Worm (Caenorhabditis elegans) whole organism, L2 larva: ENCODE data around the gene F10E9.1.
A peak's percentile ranks its signal among the peaks of the same experiment; 100 is the strongest.

Source experiments
- R02D3.7 ChIP-seq: fragments of 150-350 bp; optimal IDR thresholded peaks from 2 replicates; lab custom pipeline; 2014; ENCODE audit warnings: missing biosample characterization, missing genetic modification characterization
- Y55F3AM.14 ChIP-seq: fragments of 200-800 bp; sonication (Bioruptor generic); optimal IDR thresholded peaks from 2 replicates; lab custom pipeline; 2018; ENCODE audit warnings: mild to moderate bottlenecking, missing genetic modification characterization, missing compliant biosample characterization
- alr-1 ChIP-seq: fragments of 150-350 bp; optimal IDR thresholded peaks from 2 replicates; lab custom pipeline; 2014; ENCODE audit warnings: missing biosample characterization, missing genetic modification characterization
- aly-2 ChIP-seq: fragments of 150-350 bp; optimal IDR thresholded peaks from 2 replicates; lab custom pipeline; 2014; ENCODE audit warnings: missing biosample characterization, missing genetic modification characterization
- ama-1 ChIP-seq: fragments of 150-350 bp; optimal IDR thresholded peaks from 2 replicates; lab custom pipeline; 2018; ENCODE audit warnings: inconsistent platforms
- blmp-1 ChIP-seq: sonication (generic microtip); optimal IDR thresholded peaks from 2 replicates; lab custom pipeline; 2017; ENCODE audit warnings: missing genetic modification characterization, mild to moderate bottlenecking, missing compliant biosample characterization, antibody characterized with exemption, moderate library complexity; ENCODE audit not compliant: insufficient read depth
- ceh-16 ChIP-seq: fragments of 150-350 bp; optimal IDR thresholded peaks from 2 replicates; lab custom pipeline; 2014; ENCODE audit warnings: missing biosample characterization, missing genetic modification characterization
- ceh-82 ChIP-seq: fragments of 150-350 bp; optimal IDR thresholded peaks from 2 replicates; lab custom pipeline; 2014; ENCODE audit warnings: missing biosample characterization, missing genetic modification characterization
- crh-2 ChIP-seq: sonication (generic microtip); optimal IDR thresholded peaks from 2 replicates; lab custom pipeline; 2017; ENCODE audit warnings: missing biosample characterization, missing genetic modification characterization
- dmd-4 ChIP-seq: sonication (generic microtip); optimal IDR thresholded peaks from 2 replicates; lab custom pipeline; 2017; ENCODE audit warnings: missing biosample characterization, missing genetic modification characterization
- egl-27 ChIP-seq: sonication (generic microtip); optimal IDR thresholded peaks from 3 replicates; lab custom pipeline; 2017; ENCODE audit warnings: missing biosample characterization, missing genetic modification reagents, missing genetic modification characterization
- elt-1 ChIP-seq: fragments of 150-350 bp; optimal IDR thresholded peaks from 2 replicates; lab custom pipeline; 2014; ENCODE audit warnings: missing biosample characterization, missing genetic modification characterization
- elt-3 ChIP-seq: sonication (generic microtip); optimal IDR thresholded peaks from 2 replicates; lab custom pipeline; 2017; ENCODE audit warnings: missing biosample characterization, missing genetic modification characterization
- fos-1 ChIP-seq: fragments of 150-350 bp; optimal IDR thresholded peaks from 2 replicates; lab custom pipeline; 2014; ENCODE audit warnings: missing biosample characterization, missing genetic modification characterization
- gmeb-1 ChIP-seq: fragments of 150-350 bp; optimal IDR thresholded peaks from 2 replicates; lab custom pipeline; 2014; ENCODE audit warnings: missing biosample characterization, missing genetic modification characterization
- lin-11 ChIP-seq: fragments of 150-350 bp; sonication (generic microtip); optimal IDR thresholded peaks from 2 replicates; lab custom pipeline; 2014; ENCODE audit warnings: missing biosample characterization, missing genetic modification characterization, inconsistent platforms, mixed read lengths
- lin-13 ChIP-seq: fragments of 150-350 bp; optimal IDR thresholded peaks from 2 replicates; lab custom pipeline; 2014; ENCODE audit warnings: missing biosample characterization, missing genetic modification reagents, missing genetic modification characterization
- lsy-2 ChIP-seq, 2 experiments: fragments of 150-350 bp in 1 of 2; sonication (generic microtip) in 1 of 2; optimal IDR thresholded peaks; 2 replicates each; lab custom pipeline; 2014 to 2017; ENCODE audit warnings: missing biosample characterization in 2 of 2, missing genetic modification characterization in 2 of 2
- mbf-1 ChIP-seq: sonication (generic microtip); optimal IDR thresholded peaks from 2 replicates; lab custom pipeline; 2017; ENCODE audit warnings: missing biosample characterization, missing genetic modification characterization
- mdl-1 ChIP-seq, 2 experiments: fragments of 150-350 bp in 1 of 2; sonication (generic microtip) in 1 of 2; optimal IDR thresholded peaks; 2 replicates each; lab custom pipeline; 2017; ENCODE audit warnings: missing biosample characterization in 2 of 2, missing genetic modification characterization in 2 of 2
- nhr-11 ChIP-seq: fragments of 150-350 bp; optimal IDR thresholded peaks from 2 replicates; lab custom pipeline; 2014; ENCODE audit warnings: missing biosample characterization, missing genetic modification characterization
- nhr-12 ChIP-seq: fragments of 150-350 bp; optimal IDR thresholded peaks from 2 replicates; lab custom pipeline; 2014; ENCODE audit warnings: missing biosample characterization, missing genetic modification characterization
- nhr-21 ChIP-seq: fragments of 150-350 bp; optimal IDR thresholded peaks from 2 replicates; lab custom pipeline; 2014; ENCODE audit warnings: missing biosample characterization, missing genetic modification characterization
- nhr-23 ChIP-seq: fragments of 150-350 bp; optimal IDR thresholded peaks from 2 replicates; lab custom pipeline; 2014; ENCODE audit warnings: missing biosample characterization, missing genetic modification reagents, missing genetic modification characterization
- nhr-237 ChIP-seq: fragments of 150-350 bp; optimal IDR thresholded peaks from 2 replicates; lab custom pipeline; 2014; ENCODE audit warnings: missing biosample characterization, missing genetic modification characterization
- nhr-25 ChIP-seq: fragments of 150-350 bp; sonication (generic microtip); optimal IDR thresholded peaks from 3 replicates; lab custom pipeline; 2014; ENCODE audit warnings: missing biosample characterization, missing genetic modification characterization
- nhr-77 ChIP-seq: fragments of 150-350 bp; optimal IDR thresholded peaks from 2 replicates; lab custom pipeline; 2014; ENCODE audit warnings: missing biosample characterization, missing genetic modification characterization
- peb-1 ChIP-seq: fragments of 150-350 bp; optimal IDR thresholded peaks from 2 replicates; lab custom pipeline; 2014; ENCODE audit warnings: missing biosample characterization, missing genetic modification characterization
- sem-4 ChIP-seq: fragments of 150-350 bp; optimal IDR thresholded peaks from 2 replicates; lab custom pipeline; 2014; ENCODE audit warnings: missing biosample characterization, missing genetic modification reagents, missing genetic modification characterization
- skn-1 ChIP-seq: sonication (generic microtip); optimal IDR thresholded peaks from 2 replicates; lab custom pipeline; 2017; ENCODE audit warnings: missing biosample characterization, missing genetic modification characterization
- sma-9 ChIP-seq, 2 experiments: fragments of 150-350 bp in 1 of 2; sonication (generic microtip) in 1 of 2; optimal IDR thresholded peaks; 2 replicates each; lab custom pipeline; 2014 to 2016; ENCODE audit warnings: missing genetic modification characterization in 2 of 2, mild to moderate bottlenecking in 1 of 2, missing biosample characterization in 1 of 2, missing compliant biosample characterization in 1 of 2, missing genetic modification reagents in 1 of 2, moderate library complexity in 1 of 2
- unc-55 ChIP-seq: fragments of 150-350 bp; sonication (generic microtip); optimal IDR thresholded peaks from 3 replicates; lab custom pipeline; 2014; ENCODE audit warnings: missing biosample characterization, missing genetic modification reagents, missing genetic modification characterization
- unc-62 ChIP-seq: fragments of 150-350 bp; optimal IDR thresholded peaks from 2 replicates; lab custom pipeline; 2014; ENCODE audit warnings: missing biosample characterization, missing genetic modification reagents, missing genetic modification characterization
- ztf-1 ChIP-seq: fragments of 200-800 bp; sonication (Bioruptor generic); conservative IDR thresholded peaks from 2 replicates; pipeline ENCODE4 v1.3.6; 2022; ENCODE audit warnings: missing genetic modification characterization, missing compliant biosample characterization
- ztf-11 ChIP-seq: sonication (generic microtip); optimal IDR thresholded peaks from 2 replicates; lab custom pipeline; 2017; ENCODE audit warnings: missing biosample characterization, missing genetic modification characterization
- ztf-4 ChIP-seq: fragments of 150-350 bp; optimal IDR thresholded peaks from 2 replicates; lab custom pipeline; 2014; ENCODE audit warnings: missing biosample characterization, missing genetic modification characterization

The F10E9.1 gene

ce11 chrIII:8299734-8300133 is 23.2 kb upstream of the F10E9.1 start:
- TF ChIP-seq sma-9 (GFP tag; optimal IDR thresholded peaks at IDR 0.05; lab: Kevin White, UChicago) (no peak), sma-9 (tag; optimal IDR thresholded peaks at IDR 0.05; lab: Kevin White, UChicago) (no peak), ceh-16 (tag; lab: Kevin White, UChicago) (no peak), nhr-77 (tag; lab: Kevin White, UChicago) (no peak), fos-1 (tag; lab: Kevin White, UChicago) (peak; percentile 59)

DNA sequence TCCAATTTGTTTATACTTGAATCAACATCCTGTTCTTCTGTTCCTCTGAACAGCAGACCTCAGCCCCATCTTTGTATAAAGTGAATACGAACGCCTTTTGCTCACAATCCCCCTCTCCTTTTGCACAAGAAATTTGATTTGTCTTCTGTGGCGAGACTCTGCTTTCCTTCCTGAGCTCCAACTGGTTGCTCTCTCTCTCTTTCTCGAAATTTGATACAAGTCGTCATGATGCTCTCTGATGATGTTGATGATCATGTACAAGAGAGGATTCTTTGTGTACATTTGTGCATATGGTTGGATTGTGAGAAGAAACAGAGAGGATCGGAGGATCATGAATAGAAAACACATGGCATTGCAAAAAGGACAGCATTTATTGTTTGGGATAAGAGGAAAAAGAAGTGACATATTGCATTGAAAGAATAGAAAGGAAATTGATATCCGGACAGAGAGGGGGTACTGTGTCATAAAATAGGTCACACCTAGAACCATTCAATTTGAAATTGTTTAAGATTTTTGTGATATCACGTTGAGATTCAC is 22.0 kb upstream of the F10E9.1 start:
- TF ChIP-seq nhr-25 (tag; lab: Kevin White, UChicago) (no peak), ceh-82 (tag; lab: Kevin White, UChicago) (no peak), ztf-4 (tag; lab: Kevin White, UChicago) (no peak), elt-3 (tag; lab: Kevin White, UChicago) (no peak), lsy-2 (tag; optimal IDR thresholded peaks at IDR 0.05; lab: Kevin White, UChicago) (no peak), ama-1 (lab: Kevin White, UChicago) (no peak), egl-27 (tag; lab: Kevin White, UChicago) (no peak), mbf-1 (tag; lab: Kevin White, UChicago) (no peak), dmd-4 (tag; lab: Kevin White, UChicago) (no peak), peb-1 (tag; lab: Kevin White, UChicago) (no peak), nhr-77 (tag; lab: Kevin White, UChicago) (no peak), fos-1 (tag; lab: Kevin White, UChicago) (no peak), nhr-11 (tag; lab: Kevin White, UChicago) (no peak), sem-4 (tag; lab: Kevin White, UChicago) (no peak), nhr-12 (tag; lab: Kevin White, UChicago) (no peak), nhr-21 (tag; lab: Kevin White, UChicago) (no peak), gmeb-1 (no peak), alr-1 (no peak), unc-62 (no peak), ceh-16 (tag; lab: Kevin White, UChicago) (no peak)

DNA sequence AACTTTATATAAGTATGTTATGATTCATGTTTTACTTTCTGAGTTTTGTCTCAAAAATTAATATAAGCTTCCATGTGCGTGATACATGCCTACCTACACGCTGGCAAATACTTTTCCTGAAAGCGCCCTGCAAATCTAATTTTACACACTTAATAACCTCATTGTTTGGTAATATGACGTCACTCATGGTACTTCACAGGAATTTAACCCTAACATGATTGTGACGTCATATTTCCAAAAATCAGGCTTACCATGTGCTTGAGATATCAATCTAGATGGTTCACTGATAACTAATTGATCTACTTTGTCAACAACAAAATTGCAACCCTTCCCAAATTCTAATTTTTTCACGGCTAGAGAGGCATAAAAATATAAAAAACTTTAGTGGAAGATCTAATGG is 19.5 kb upstream of the F10E9.1 start:
- TF ChIP-seq ceh-82 (tag; lab: Kevin White, UChicago) (no peak), dmd-4 (tag; lab: Kevin White, UChicago) (no peak)

DNA sequence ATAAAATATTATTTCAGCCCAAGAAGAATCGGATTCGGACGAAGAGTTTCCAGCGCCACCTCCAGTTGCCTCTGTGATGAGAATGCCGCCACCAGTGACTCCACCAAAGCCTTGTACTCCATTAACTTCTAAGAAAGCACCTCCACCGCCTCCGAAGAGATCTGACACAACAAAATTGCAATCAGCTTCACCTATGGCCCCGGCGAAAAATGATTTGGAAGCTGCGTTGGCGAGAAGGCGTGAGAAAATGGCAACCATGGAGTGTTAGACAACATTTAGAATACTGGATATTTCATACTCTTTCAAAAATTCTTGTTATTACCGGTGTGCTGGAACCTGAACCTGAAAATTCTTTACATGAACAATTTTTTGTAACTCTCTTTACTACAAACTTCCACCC is 17.7 kb upstream of the F10E9.1 start:
- TF ChIP-seq lin-11 (no peak), aly-2 (tag; lab: Kevin White, UChicago) (no peak), lsy-2 (tag; optimal IDR thresholded peaks at IDR 0.05; lab: Kevin White, UChicago) (no peak), ztf-1 (GFP tag; lab: Robert Waterston, UW) (no peak), skn-1 (no peak), Y55F3AM.14 (GFP tag; lab: Kevin White, UChicago) (no peak), ztf-11 (tag; lab: Kevin White, UChicago) (no peak), nhr-23 (tag; lab: Kevin White, UChicago) (no peak), ceh-16 (tag; lab: Kevin White, UChicago) (no peak), sma-9 (GFP tag; optimal IDR thresholded peaks at IDR 0.05; lab: Kevin White, UChicago) (no peak), sma-9 (tag; optimal IDR thresholded peaks at IDR 0.05; lab: Kevin White, UChicago) (no peak), sem-4 (tag; lab: Kevin White, UChicago) (no peak), nhr-77 (tag; lab: Kevin White, UChicago) (no peak), blmp-1 (no peak), nhr-25 (tag; lab: Kevin White, UChicago) (no peak), unc-55 (GFP tag; lab: Kevin White, UChicago) (no peak), egl-27 (tag; lab: Kevin White, UChicago) (no peak), R02D3.7 (tag; lab: Kevin White, UChicago) (no peak)

DNA sequence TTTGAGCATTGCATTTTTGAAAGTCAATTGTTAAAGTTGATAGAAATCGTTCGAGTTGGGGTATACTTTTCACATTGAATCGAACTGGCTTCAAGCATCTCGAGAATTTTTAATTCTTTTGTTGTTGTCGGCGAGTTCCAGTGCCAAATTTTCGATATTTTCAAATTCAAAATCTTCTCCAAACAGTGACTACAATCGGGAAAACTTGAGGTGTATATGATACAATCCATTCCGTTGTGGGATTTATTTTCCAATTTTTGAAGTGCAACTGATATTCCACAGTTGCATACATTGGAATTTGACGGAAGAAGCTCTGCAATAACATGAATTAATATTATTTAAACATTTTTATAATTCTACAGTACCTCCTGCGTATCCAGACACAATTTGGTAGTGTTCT is 17.1 kb upstream of the F10E9.1 start:
- TF ChIP-seq blmp-1 (no peak), lin-13 (GFP tag; lab: Kevin White, UChicago) (no peak), mdl-1 (tag; optimal IDR thresholded peaks at IDR 0.05; lab: Kevin White, UChicago) (no peak), elt-1 (tag; lab: Kevin White, UChicago) (no peak), crh-2 (tag; lab: Kevin White, UChicago) (no peak), unc-62 (no peak), nhr-237 (tag; lab: Kevin White, UChicago) (no peak)
